Fruit fly (Drosophila melanogaster) whole organism, embryonic: ENCODE results near the gene Gclc.

Experiments used
- CG10431 ChIP-seq: fragments of 200-800 bp; sonication (Bioruptor generic); optimal IDR thresholded peaks from 3 replicates; lab custom pipeline; 2018; ENCODE audit warnings: missing biosample characterization, mild to moderate bottlenecking, missing genetic modification characterization
- CG13624 ChIP-seq: fragments of 200-800 bp; sonication (Bioruptor generic); optimal IDR thresholded peaks from 2 replicates; lab custom pipeline; 2016; ENCODE audit warnings: missing biosample characterization, missing genetic modification characterization
- CG14441 ChIP-seq: fragments of 200-800 bp; sonication (Bioruptor generic); IDR thresholded peaks from 2 replicates; pipeline ENCODE4 v1.3.6; 2022; ENCODE audit warnings: missing biosample characterization, missing genetic modification characterization
- CG14710 ChIP-seq: fragments of 200-800 bp; sonication (Bioruptor generic); optimal IDR thresholded peaks from 3 replicates; lab custom pipeline; 2019; ENCODE audit warnings: missing biosample characterization, mild to moderate bottlenecking, missing genetic modification characterization, moderate library complexity
- CG17186 ChIP-seq: fragments of 200-800 bp; sonication (Bioruptor generic); optimal IDR thresholded peaks from 3 replicates; lab custom pipeline; 2017; ENCODE audit warnings: missing biosample characterization, missing genetic modification reagents, missing genetic modification characterization
- CG17359 ChIP-seq: fragments of 200-800 bp; sonication (Bioruptor generic); optimal IDR thresholded peaks from 3 replicates; lab custom pipeline; 2018; ENCODE audit warnings: missing biosample characterization, mild to moderate bottlenecking, missing genetic modification characterization, moderate library complexity
- CG32532 ChIP-seq: fragments of 200-800 bp; sonication (Bioruptor generic); IDR thresholded peaks from 2 replicates; pipeline ENCODE4 v1.3.6; 2022; ENCODE audit warnings: missing biosample characterization, missing genetic modification characterization
- CG4617 ChIP-seq: fragments of 200-800 bp; sonication (Bioruptor generic); optimal IDR thresholded peaks from 3 replicates; lab custom pipeline; 2016; ENCODE audit warnings: missing biosample characterization, missing genetic modification characterization, borderline replicate concordance
- CG4820 ChIP-seq: fragments of 200-800 bp; sonication (Bioruptor generic); optimal IDR thresholded peaks from 3 replicates; lab custom pipeline; 2016; ENCODE audit warnings: missing biosample characterization, missing genetic modification characterization
- CG6175 ChIP-seq: fragments of 200-800 bp; sonication (Bioruptor generic); IDR thresholded peaks from 3 replicates; pipeline ENCODE4 v1.3.6; 2022; ENCODE audit warnings: missing biosample characterization, missing genetic modification characterization
- CG6683 ChIP-seq: fragments of 200-800 bp; sonication (Bioruptor generic); optimal IDR thresholded peaks from 2 replicates; lab custom pipeline; 2017; ENCODE audit warnings: missing biosample characterization, mild to moderate bottlenecking, missing genetic modification characterization, missing genetic modification reagents
- CG7372 ChIP-seq: fragments of 200-800 bp; sonication (Bioruptor generic); IDR thresholded peaks from 2 replicates; pipeline ENCODE4 v1.3.6; 2022; ENCODE audit warnings: missing biosample characterization, missing genetic modification characterization
- CG7556 ChIP-seq: fragments of 200-800 bp; sonication (Bioruptor generic); optimal IDR thresholded peaks from 2 replicates; lab custom pipeline; 2017; ENCODE audit warnings: missing biosample characterization, mild to moderate bottlenecking, missing genetic modification characterization
- CG7963 ChIP-seq: fragments of 200-800 bp; sonication (Bioruptor generic); IDR thresholded peaks from 3 replicates; pipeline ENCODE4 v1.3.6; 2022; ENCODE audit warnings: missing biosample characterization, missing genetic modification characterization; ENCODE audit not compliant: partially characterized antibody
- CG8359 ChIP-seq: fragments of 200-800 bp; sonication (Bioruptor generic); optimal IDR thresholded peaks from 2 replicates; lab custom pipeline; 2017; ENCODE audit warnings: missing biosample characterization, mild to moderate bottlenecking, missing genetic modification characterization, borderline replicate concordance
- CG8944 ChIP-seq: fragments of 200-800 bp; sonication (Bioruptor generic); optimal IDR thresholded peaks from 3 replicates; lab custom pipeline; 2016; ENCODE audit warnings: missing biosample characterization, missing genetic modification characterization
- D ChIP-seq, 2 experiments: fragments of 200-800 bp in 1 of 2; fragments of >200 bp in 1 of 2; sonication (Bioruptor generic) in 1 of 2; optimal IDR thresholded peaks; 2 replicates in 1 of 2; 3 replicates in 1 of 2; lab custom pipeline; 2017; ENCODE audit warnings: mild to moderate bottlenecking in 1 of 2, missing biosample characterization in 1 of 2, missing genetic modification characterization in 1 of 2, missing genetic modification reagents in 1 of 2
- Dek ChIP-seq: fragments of 200-800 bp; sonication (Bioruptor generic); optimal IDR thresholded peaks from 3 replicates; lab custom pipeline; 2019; ENCODE audit warnings: missing biosample characterization, mild to moderate bottlenecking, missing genetic modification characterization, moderate library complexity
- Dfd ChIP-seq, 2 experiments: fragments of >200 bp; optimal IDR thresholded peaks; 2 replicates each; lab custom pipeline; 2017; ENCODE audit warnings: missing biosample characterization in 2 of 2, missing genetic modification characterization in 2 of 2
- Dip2 ChIP-seq: fragments of 200-800 bp; sonication (Bioruptor generic); IDR thresholded peaks from 2 replicates; pipeline ENCODE4 v1.3.6; 2022; ENCODE audit warnings: missing biosample characterization, missing genetic modification characterization
- Doc2 ChIP-seq: fragments of 200-800 bp; sonication (Bioruptor generic); IDR thresholded peaks from 2 replicates; pipeline ENCODE4 v1.3.6; 2022; ENCODE audit warnings: missing biosample characterization, missing genetic modification characterization
- Fer2 ChIP-seq: fragments of 200-800 bp; sonication (Bioruptor generic); optimal IDR thresholded peaks from 2 replicates; lab custom pipeline; 2018; ENCODE audit warnings: missing biosample characterization, mild to moderate bottlenecking, missing genetic modification characterization, moderate library complexity
- Hr51 ChIP-seq, 2 experiments: fragments of 200-800 bp; sonication (Bioruptor generic); optimal IDR thresholded peaks; 2 replicates in 1 of 2; 3 replicates in 1 of 2; lab custom pipeline; 2016 to 2018; ENCODE audit warnings: missing biosample characterization in 2 of 2, missing genetic modification characterization in 2 of 2, mild to moderate bottlenecking in 1 of 2, moderate library complexity in 1 of 2
- Oli ChIP-seq: fragments of 200-800 bp; sonication (Bioruptor generic); optimal IDR thresholded peaks from 2 replicates; lab custom pipeline; 2018; ENCODE audit warnings: missing biosample characterization, mild to moderate bottlenecking, missing genetic modification characterization, moderate library complexity
- Ravus ChIP-seq: fragments of 200-800 bp; sonication (Bioruptor generic); IDR thresholded peaks from 2 replicates; pipeline ENCODE4 v1.3.6; 2022; ENCODE audit warnings: missing biosample characterization, missing genetic modification characterization
- Xrp1 ChIP-seq: fragments of 200-800 bp; sonication (Bioruptor generic); IDR thresholded peaks from 2 replicates; pipeline ENCODE4 v1.3.6; 2022; ENCODE audit warnings: missing biosample characterization, missing genetic modification characterization
- caup ChIP-seq: fragments of 200-800 bp; sonication (Bioruptor generic); optimal IDR thresholded peaks from 3 replicates; lab custom pipeline; 2017; ENCODE audit warnings: missing biosample characterization, mild to moderate bottlenecking, missing genetic modification characterization, moderate library complexity; ENCODE audit not compliant: severe bottlenecking
- chinmo ChIP-seq: fragments of 200-800 bp; sonication (Bioruptor generic); IDR thresholded peaks from 4 replicates; pipeline ENCODE4 v1.3.6; 2022; ENCODE audit warnings: missing biosample characterization, missing genetic modification characterization; ENCODE audit not compliant: partially characterized antibody
- chm ChIP-seq: fragments of 200-800 bp; sonication (Bioruptor generic); IDR thresholded peaks from 2 replicates; pipeline ENCODE4 v1.3.6; 2022; ENCODE audit warnings: missing biosample characterization, missing genetic modification characterization
- fd3F ChIP-seq: fragments of 200-800 bp; sonication (Bioruptor generic); optimal IDR thresholded peaks from 2 replicates; lab custom pipeline; 2018; ENCODE audit warnings: missing biosample characterization, mild to moderate bottlenecking, missing genetic modification characterization, moderate library complexity
- grau ChIP-seq: fragments of 200-800 bp; optimal IDR thresholded peaks from 3 replicates; lab custom pipeline; 2019; ENCODE audit warnings: missing biosample characterization, mild to moderate bottlenecking, missing genetic modification characterization, moderate library complexity
- hbn ChIP-seq: fragments of 200-800 bp; sonication (Bioruptor generic); IDR thresholded peaks from 2 replicates; pipeline ENCODE4 v1.3.6; 2022; ENCODE audit warnings: missing biosample characterization, missing genetic modification characterization; ENCODE audit not compliant: partially characterized antibody
- klu ChIP-seq: fragments of 200-800 bp; sonication (Bioruptor generic); IDR thresholded peaks from 2 replicates; pipeline ENCODE4 v1.3.6; 2022; ENCODE audit warnings: missing biosample characterization, missing genetic modification characterization
- lmd ChIP-seq: fragments of 200-800 bp; sonication (Bioruptor generic); IDR thresholded peaks from 2 replicates; pipeline ENCODE4 v1.3.6; 2022; ENCODE audit warnings: missing biosample characterization, missing genetic modification characterization
- repo ChIP-seq: fragments of 200-800 bp; sonication (Bioruptor generic); optimal IDR thresholded peaks from 2 replicates; lab custom pipeline; 2016; ENCODE audit warnings: missing biosample characterization, missing genetic modification characterization
- sc ChIP-seq, 3 experiments: fragments of >200 bp in 2 of 3; fragments of 200-800 bp in 1 of 3; sonication (Bioruptor generic) in 1 of 3; optimal IDR thresholded peaks; 2 replicates in 2 of 3; 3 replicates in 1 of 3; lab custom pipeline; 2017; ENCODE audit warnings: mild to moderate bottlenecking in 1 of 3, missing biosample characterization in 1 of 3, missing genetic modification characterization in 1 of 3, missing genetic modification reagents in 1 of 3
- sd ChIP-seq: fragments of 200-800 bp; sonication (Bioruptor generic); optimal IDR thresholded peaks from 3 replicates; lab custom pipeline; 2018; ENCODE audit warnings: missing biosample characterization, mild to moderate bottlenecking, missing genetic modification characterization, moderate library complexity
- slbo ChIP-seq: fragments of 200-800 bp; sonication (Bioruptor generic); IDR thresholded peaks from 2 replicates; pipeline ENCODE4 v1.3.6; 2022; ENCODE audit warnings: missing biosample characterization, missing genetic modification characterization
- ttk ChIP-seq: fragments of 200-800 bp; sonication (Bioruptor generic); IDR thresholded peaks from 2 replicates; pipeline ENCODE4 v2.1.2; 2022; ENCODE audit warnings: missing biosample characterization, missing genetic modification characterization
- wdn ChIP-seq: fragments of 200-800 bp; sonication (Bioruptor generic); IDR thresholded peaks from 2 replicates; pipeline ENCODE4 v1.3.6; 2022; ENCODE audit warnings: missing biosample characterization, missing genetic modification characterization

Gene Gclc

DNA sequence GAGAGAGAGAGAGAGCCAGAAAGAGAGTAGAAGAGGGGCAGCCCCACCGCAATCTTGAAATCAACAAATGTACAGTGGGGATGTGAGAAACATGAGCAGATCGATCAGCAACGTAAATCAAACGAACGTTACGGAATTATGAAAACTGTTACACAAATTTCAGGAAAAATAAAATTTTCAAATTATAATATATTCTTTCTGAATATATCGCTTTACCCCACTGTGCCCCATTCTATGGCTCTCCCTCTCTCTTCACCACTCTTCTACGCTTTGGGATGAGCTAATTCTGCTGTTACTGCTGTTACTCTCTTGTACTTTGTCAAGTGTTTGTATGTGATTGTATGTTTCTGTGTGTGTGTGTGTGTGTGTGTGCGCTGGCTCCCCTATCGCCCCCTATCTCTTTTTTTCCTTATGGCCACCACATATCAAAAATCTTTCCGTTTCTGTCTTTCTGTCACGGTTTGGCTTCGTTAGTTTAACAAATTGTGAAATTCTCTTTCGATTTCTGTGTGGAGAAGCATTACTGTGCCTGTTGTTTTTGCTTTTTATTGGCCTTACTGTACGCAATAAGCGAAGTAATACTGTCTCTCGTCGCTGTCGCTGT is 24.8 kb downstream of the Gclc start (continued):
- TF ChIP-seq sc (optimal IDR thresholded peaks at IDR 0.05; lab: Kevin White, UChicago) (no peak), sc (GFP tag; optimal IDR thresholded peaks at IDR 0.05; lab: Kevin White, UChicago) (peak; percentile 93), CG32532 (GFP tag; lab: Robert Waterston, UW) (peak; percentile 99), CG7372 (peak; percentile 97), hbn (GFP tag; lab: Robert Waterston, UW) (no peak), CG4820 (GFP tag; lab: Kevin White, UChicago) (peak; percentile 95), Dfd (GFP tag; optimal IDR thresholded peaks at IDR 0.05; lab: Kevin White, UChicago) (peak in 1 of 2 experiments; percentile 64), caup (GFP tag; lab: Kevin White, UChicago) (peak; percentile 97), fd3F (GFP tag; lab: Kevin White, UChicago) (peak; percentile 94), CG6175 (GFP tag; lab: Robert Waterston, UW) (peak; percentile 96), CG8944 (peak; percentile 75), CG10431 (GFP tag; lab: Kevin White, UChicago) (peak; percentile 84), klu (GFP tag; lab: Robert Waterston, UW) (peak; percentile 95), grau (tag; lab: Kevin White, UChicago) (peak; percentile 97), repo (GFP tag; lab: Kevin White, UChicago) (peak; percentile 72), CG6683 (peak; percentile 94), Dip2 (GFP tag; lab: Robert Waterston, UW) (peak; percentile 72), Dek (tag; lab: Kevin White, UChicago) (peak; percentile 94), CG7556 (GFP tag; lab: Kevin White, UChicago) (peak; percentile 97), wdn (GFP tag; lab: Robert Waterston, UW) (peak; percentile 97), lmd (GFP tag; lab: Robert Waterston, UW) (peak; percentile 98), Ravus (GFP tag; lab: Robert Waterston, UW) (peak; percentile 96), CG8359 (peak; percentile 89), CG17359 (peak; percentile 97), CG4617 (peak; percentile 84), Fer2 (tag; lab: Kevin White, UChicago) (peak; percentile 87), CG14441 (GFP tag; lab: Robert Waterston, UW) (peak; percentile 99), slbo (GFP tag; lab: Robert Waterston, UW) (peak; percentile 99), chm (GFP tag; lab: Robert Waterston, UW) (peak; percentile 99), D (optimal IDR thresholded peaks at IDR 0.05; lab: Kevin White, UChicago) (no peak), D (GFP tag; optimal IDR thresholded peaks at IDR 0.05; lab: Kevin White, UChicago) (peak; percentile 93), CG17186 (GFP tag; lab: Kevin White, UChicago) (peak; percentile 77), sd (peak; percentile 86), Doc2 (GFP tag; lab: Robert Waterston, UW) (peak; percentile 94), chinmo (GFP tag; lab: Robert Waterston, UW) (peak; percentile 86; the same call in 2 of the 4 replicates), Xrp1 (GFP tag; lab: Robert Waterston, UW) (peak; percentile 99), Hr51 (GFP tag; optimal IDR thresholded peaks at IDR 0.05; lab: Kevin White, UChicago) (peak; percentile 88 to 97), CG7963 (GFP tag; lab: Robert Waterston, UW) (no peak), CG14710 (tag; lab: Kevin White, UChicago) (peak; percentile 87), CG13624 (GFP tag; lab: Kevin White, UChicago) (peak; percentile 80), Oli (tag; lab: Kevin White, UChicago) (peak; percentile 95), ttk (peak; percentile 99)
- TF ChIP-seq, all 482 proteins: peak for 438
